Fruit fly (Drosophila melanogaster) whole organism, embryonic: ENCODE measurements around the gene roq.
A peak's percentile ranks its signal among the peaks of the same experiment; 100 is the strongest.

Source experiments
- Adf1 ChIP-seq: fragments of 200-800 bp; sonication (Bioruptor generic); IDR thresholded peaks from 2 replicates; pipeline ENCODE4 v1.3.6; 2022; ENCODE audit warnings: missing biosample characterization, missing genetic modification characterization
- Atf6 ChIP-seq: fragments of 200-800 bp; sonication (Bioruptor generic); IDR thresholded peaks from 2 replicates; pipeline ENCODE4 v1.3.6; 2022; ENCODE audit warnings: missing biosample characterization, missing genetic modification characterization
- CG10209 ChIP-seq: fragments of 200-800 bp; sonication (Bioruptor generic); optimal IDR thresholded peaks from 3 replicates; lab custom pipeline; 2017; ENCODE audit warnings: missing biosample characterization, mild to moderate bottlenecking, missing genetic modification characterization, missing genetic modification reagents
- CG10267 ChIP-seq: fragments of 200-800 bp; sonication (Bioruptor generic); optimal IDR thresholded peaks from 2 replicates; lab custom pipeline; 2018; ENCODE audit warnings: missing biosample characterization, mild to moderate bottlenecking, missing genetic modification characterization, moderate library complexity
- CG11093 ChIP-seq: fragments of 200-800 bp; sonication (Bioruptor generic); IDR thresholded peaks from 3 replicates; pipeline ENCODE4 v1.3.6; 2022; ENCODE audit warnings: missing biosample characterization, missing genetic modification characterization
- CG11247 ChIP-seq: fragments of 200-800 bp; sonication (Bioruptor generic); IDR thresholded peaks from 2 replicates; pipeline ENCODE4 v1.3.6; 2022; ENCODE audit warnings: missing biosample characterization, missing genetic modification characterization
- CG17186 ChIP-seq: fragments of 200-800 bp; sonication (Bioruptor generic); optimal IDR thresholded peaks from 3 replicates; lab custom pipeline; 2017; ENCODE audit warnings: missing biosample characterization, missing genetic modification reagents, missing genetic modification characterization
- CG17829 ChIP-seq: fragments of 200-800 bp; optimal IDR thresholded peaks from 2 replicates; lab custom pipeline; 2019; ENCODE audit warnings: missing biosample characterization, mild to moderate bottlenecking, missing genetic modification characterization, moderate library complexity
- CG17912 ChIP-seq: fragments of 200-800 bp; sonication (Bioruptor generic); optimal IDR thresholded peaks from 2 replicates; lab custom pipeline; 2018; ENCODE audit warnings: missing biosample characterization, mild to moderate bottlenecking, missing genetic modification characterization
- CG1792 ChIP-seq: fragments of 200-800 bp; sonication (Bioruptor generic); optimal IDR thresholded peaks from 2 replicates; lab custom pipeline; 2016; ENCODE audit warnings: missing biosample characterization, missing genetic modification characterization
- CG18476 ChIP-seq: fragments of 200-800 bp; sonication (Bioruptor generic); optimal IDR thresholded peaks from 2 replicates; lab custom pipeline; 2016; ENCODE audit warnings: missing biosample characterization, mild to moderate bottlenecking, missing genetic modification characterization
- CG2889 ChIP-seq: fragments of 200-800 bp; sonication (Bioruptor generic); IDR thresholded peaks from 3 replicates; pipeline ENCODE4 v1.3.6; 2022; ENCODE audit warnings: missing biosample characterization, missing genetic modification characterization
- CG3065 ChIP-seq: fragments of 200-800 bp; sonication (Bioruptor generic); optimal IDR thresholded peaks from 2 replicates; lab custom pipeline; 2016; ENCODE audit warnings: missing biosample characterization, missing genetic modification characterization
- CG32772 ChIP-seq: fragments of 200-800 bp; sonication (Bioruptor generic); IDR thresholded peaks from 2 replicates; pipeline ENCODE4 v1.3.6; 2022; ENCODE audit warnings: missing biosample characterization, missing genetic modification characterization
- CG3407 ChIP-seq: fragments of 200-800 bp; sonication (Bioruptor generic); optimal IDR thresholded peaks from 2 replicates; lab custom pipeline; 2018; ENCODE audit warnings: missing biosample characterization, mild to moderate bottlenecking, missing genetic modification characterization
- CG34422 ChIP-seq: fragments of 200-800 bp; sonication (Bioruptor generic); IDR thresholded peaks from 3 replicates; pipeline ENCODE4 v1.3.6; 2022; ENCODE audit warnings: missing biosample characterization, missing genetic modification characterization
- CG4282 ChIP-seq: fragments of 200-800 bp; sonication (Bioruptor generic); optimal IDR thresholded peaks from 2 replicates; lab custom pipeline; 2016; ENCODE audit warnings: missing biosample characterization, missing genetic modification characterization
- CG7372 ChIP-seq: fragments of 200-800 bp; sonication (Bioruptor generic); IDR thresholded peaks from 2 replicates; pipeline ENCODE4 v1.3.6; 2022; ENCODE audit warnings: missing biosample characterization, missing genetic modification characterization
- CG8388 ChIP-seq: fragments of 200-800 bp; sonication (Bioruptor generic); optimal IDR thresholded peaks from 2 replicates; lab custom pipeline; 2019; ENCODE audit warnings: missing biosample characterization, mild to moderate bottlenecking, missing genetic modification characterization, moderate library complexity
- CG8924 ChIP-seq: fragments of 200-800 bp; optimal IDR thresholded peaks from 3 replicates; lab custom pipeline; 2019; ENCODE audit warnings: missing biosample characterization, mild to moderate bottlenecking, missing genetic modification characterization, moderate library complexity
- Dll ChIP-seq: fragments of 200-800 bp; sonication (Bioruptor generic); IDR thresholded peaks from 4 replicates; pipeline ENCODE4 v1.3.6; 2022; ENCODE audit warnings: missing biosample characterization, missing genetic modification characterization; ENCODE audit not compliant: partially characterized antibody
- Doc3 ChIP-seq: fragments of 200-800 bp; sonication (Bioruptor generic); IDR thresholded peaks from 3 replicates; pipeline ENCODE4 v1.3.6; 2022; ENCODE audit warnings: missing biosample characterization, missing genetic modification characterization; ENCODE audit not compliant: partially characterized antibody
- Dp ChIP-seq: fragments of 200-800 bp; sonication (Bioruptor generic); optimal IDR thresholded peaks from 2 replicates; lab custom pipeline; 2018; ENCODE audit warnings: missing biosample characterization, mild to moderate bottlenecking, missing genetic modification characterization, moderate library complexity
- Drgx ChIP-seq: fragments of 200-800 bp; sonication (Bioruptor generic); IDR thresholded peaks from 2 replicates; pipeline ENCODE4 v1.3.6; 2022; ENCODE audit warnings: missing biosample characterization, missing genetic modification characterization
- HLH3B ChIP-seq: fragments of 200-800 bp; sonication (Bioruptor generic); IDR thresholded peaks from 2 replicates; pipeline ENCODE4 v1.3.6; 2022; ENCODE audit warnings: missing biosample characterization, missing genetic modification characterization
- HmgZ ChIP-seq: fragments of 200-800 bp; sonication (Bioruptor generic); optimal IDR thresholded peaks from 2 replicates; lab custom pipeline; 2018; ENCODE audit warnings: missing biosample characterization, mild to moderate bottlenecking, missing genetic modification characterization
- Lpt ChIP-seq: fragments of >200 bp; optimal IDR thresholded peaks from 2 replicates; lab custom pipeline; 2018; ENCODE audit warnings: missing biosample characterization, missing genetic modification characterization
- NK7.1 ChIP-seq: fragments of 200-800 bp; sonication (Bioruptor generic); optimal IDR thresholded peaks from 3 replicates; lab custom pipeline; 2016; ENCODE audit warnings: missing biosample characterization, missing genetic modification characterization
- Rx ChIP-seq: fragments of 200-800 bp; sonication (Bioruptor generic); IDR thresholded peaks from 2 replicates; pipeline ENCODE4 v1.3.6; 2022; ENCODE audit warnings: missing biosample characterization, missing genetic modification characterization
- abd-A ChIP-seq: fragments of 200-800 bp; sonication (Bioruptor generic); optimal IDR thresholded peaks from 3 replicates; lab custom pipeline; 2019; ENCODE audit warnings: missing biosample characterization, mild to moderate bottlenecking, missing genetic modification characterization, moderate library complexity
- ac ChIP-seq: fragments of 200-800 bp; sonication (Bioruptor generic); optimal IDR thresholded peaks from 3 replicates; lab custom pipeline; 2017; ENCODE audit warnings: missing biosample characterization, mild to moderate bottlenecking, missing genetic modification characterization
- ara ChIP-seq: fragments of 200-800 bp; sonication (Bioruptor generic); IDR thresholded peaks from 2 replicates; pipeline ENCODE4 v1.3.6; 2022; ENCODE audit warnings: missing biosample characterization, missing genetic modification characterization
- bcd ChIP-seq: fragments of 200-800 bp; sonication (Bioruptor generic); optimal IDR thresholded peaks from 2 replicates; lab custom pipeline; 2017; ENCODE audit warnings: missing biosample characterization, mild to moderate bottlenecking, missing genetic modification characterization
- cg ChIP-seq: fragments of 200-800 bp; sonication (Bioruptor generic); optimal IDR thresholded peaks from 3 replicates; lab custom pipeline; 2019; ENCODE audit warnings: missing biosample characterization, mild to moderate bottlenecking, missing genetic modification characterization, moderate library complexity
- chif ChIP-seq, 2 experiments: fragments of 200-800 bp; sonication (Bioruptor generic); optimal IDR thresholded peaks; 3 replicates each; lab custom pipeline; 2016; ENCODE audit warnings: missing biosample characterization in 2 of 2, missing genetic modification characterization in 2 of 2
- chinmo ChIP-seq: fragments of 200-800 bp; sonication (Bioruptor generic); IDR thresholded peaks from 4 replicates; pipeline ENCODE4 v1.3.6; 2022; ENCODE audit warnings: missing biosample characterization, missing genetic modification characterization; ENCODE audit not compliant: partially characterized antibody
- ci ChIP-seq: fragments of 200-800 bp; sonication (Bioruptor generic); IDR thresholded peaks from 3 replicates; pipeline ENCODE4 v1.3.6; 2022; ENCODE audit warnings: missing biosample characterization, missing genetic modification characterization
- en ChIP-seq: fragments of 200-800 bp; sonication (Bioruptor generic); optimal IDR thresholded peaks from 2 replicates; lab custom pipeline; 2016; ENCODE audit warnings: missing biosample characterization, missing genetic modification characterization
- gem ChIP-seq: fragments of 200-800 bp; sonication (Bioruptor generic); optimal IDR thresholded peaks from 2 replicates; lab custom pipeline; 2019; ENCODE audit warnings: missing biosample characterization, mild to moderate bottlenecking, missing genetic modification characterization, moderate library complexity
- grau ChIP-seq: fragments of 200-800 bp; optimal IDR thresholded peaks from 3 replicates; lab custom pipeline; 2019; ENCODE audit warnings: missing biosample characterization, mild to moderate bottlenecking, missing genetic modification characterization, moderate library complexity
- hbn ChIP-seq: fragments of 200-800 bp; sonication (Bioruptor generic); IDR thresholded peaks from 2 replicates; pipeline ENCODE4 v1.3.6; 2022; ENCODE audit warnings: missing biosample characterization, missing genetic modification characterization; ENCODE audit not compliant: partially characterized antibody
- kni ChIP-seq: fragments of 200-800 bp; sonication (Bioruptor generic); optimal IDR thresholded peaks from 3 replicates; lab custom pipeline; 2017; ENCODE audit warnings: mild to moderate bottlenecking, missing biosample characterization, missing genetic modification reagents, missing genetic modification characterization
- peb ChIP-seq: fragments of 200-800 bp; sonication (Bioruptor generic); IDR thresholded peaks from 2 replicates; pipeline ENCODE4 v1.3.6; 2022; ENCODE audit warnings: missing biosample characterization, missing genetic modification characterization
- rib ChIP-seq: fragments of 200-800 bp; sonication (Bioruptor generic); IDR thresholded peaks from 2 replicates; pipeline ENCODE4 v1.3.6; 2022; ENCODE audit warnings: missing biosample characterization, missing genetic modification characterization
- scrt ChIP-seq: fragments of 200-800 bp; sonication (Bioruptor generic); optimal IDR thresholded peaks from 2 replicates; lab custom pipeline; 2018; ENCODE audit warnings: missing biosample characterization, mild to moderate bottlenecking, missing genetic modification characterization, moderate library complexity
- seq ChIP-seq: fragments of 200-800 bp; sonication (Bioruptor generic); IDR thresholded peaks from 2 replicates; pipeline ENCODE4 v1.3.6; 2022; ENCODE audit warnings: missing biosample characterization, missing genetic modification characterization
- ssp ChIP-seq: fragments of 200-800 bp; sonication (Bioruptor generic); IDR thresholded peaks from 2 replicates; pipeline ENCODE4 v1.3.6; 2022; ENCODE audit warnings: missing biosample characterization, missing genetic modification characterization
- tna ChIP-seq: fragments of 200-800 bp; sonication (Bioruptor generic); IDR thresholded peaks from 2 replicates; pipeline ENCODE4 v1.3.6; 2022; ENCODE audit warnings: missing biosample characterization, missing genetic modification characterization; ENCODE audit not compliant: partially characterized antibody
- twi ChIP-seq: fragments of 200-800 bp; optimal IDR thresholded peaks from 2 replicates; lab custom pipeline; 2019; ENCODE audit warnings: missing biosample characterization, mild to moderate bottlenecking, missing genetic modification characterization, moderate library complexity

roq gene

DNA sequence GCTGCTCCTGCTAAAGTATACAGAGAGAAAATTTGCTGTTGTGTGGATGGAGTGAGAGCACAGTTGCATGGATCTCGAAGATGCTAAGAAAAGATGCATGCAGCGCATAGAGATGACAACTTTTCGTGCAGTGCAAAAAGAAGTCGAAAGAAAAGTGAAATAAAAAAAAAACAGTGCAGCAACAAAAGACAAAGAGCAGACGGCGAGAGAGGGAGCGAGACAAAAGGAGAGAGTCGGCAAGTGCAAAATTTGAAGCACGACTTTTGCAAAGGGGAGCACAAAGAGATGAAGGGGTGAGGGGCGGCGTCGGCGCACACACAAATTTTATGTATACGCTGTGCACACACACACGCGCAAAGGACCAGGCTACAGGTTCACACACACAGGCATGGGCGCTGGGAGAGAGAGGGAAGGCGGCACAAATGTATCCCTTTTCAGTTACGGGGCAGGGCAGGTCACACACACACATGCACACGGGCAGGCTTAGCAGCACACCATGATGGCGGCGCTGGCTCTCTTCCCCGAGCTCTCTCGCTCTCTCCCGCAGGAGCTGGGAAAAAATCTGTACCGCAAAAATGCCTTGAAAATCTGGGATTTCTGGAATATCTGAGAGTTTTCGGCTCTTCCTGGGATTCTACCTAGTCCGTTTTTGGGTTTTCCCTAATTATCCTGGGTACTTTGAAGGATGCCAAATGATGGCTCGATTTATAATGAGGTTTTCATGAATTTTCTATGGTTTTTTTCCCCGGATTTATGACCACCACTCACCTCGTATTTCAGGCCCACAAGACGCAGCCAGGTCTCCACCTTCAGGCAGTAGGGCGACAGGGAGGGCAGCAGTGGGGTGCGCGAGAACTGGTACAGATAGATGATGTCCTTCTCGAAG, 32.1 kb upstream of the roq start (continued):
- TF ChIP-seq gem (tag; lab: Kevin White, UChicago) (no peak), CG11247 (no peak), HmgZ (tag; lab: Kevin White, UChicago) (no peak), Adf1 (GFP tag; lab: Robert Waterston, UW) (peak; percentile 32; the same call in 1 of the 2 replicates), twi (tag; lab: Kevin White, UChicago) (peak; percentile 66), ssp (GFP tag; lab: Robert Waterston, UW) (no peak), peb (GFP tag; lab: Robert Waterston, UW) (no peak), Dll (GFP tag; lab: Robert Waterston, UW) (no peak), en (GFP tag; lab: Kevin White, UChicago) (no peak), CG34422 (GFP tag; lab: Robert Waterston, UW) (peak; percentile 29; the same call in 1 of the 3 replicates), NK7.1 (no peak), chinmo (GFP tag; lab: Robert Waterston, UW) (peak; percentile 57; the same call in 1 of the 4 replicates), kni (GFP tag; lab: Kevin White, UChicago) (peak; percentile 53), abd-A (no peak), CG8388 (no peak), CG3065 (no peak), seq (no peak), Atf6 (GFP tag; lab: Robert Waterston, UW) (no peak), HLH3B (GFP tag; lab: Robert Waterston, UW) (no peak), grau (tag; lab: Kevin White, UChicago) (no peak), CG32772 (no peak), CG3407 (no peak), ara (GFP tag; lab: Robert Waterston, UW) (no peak), cg (GFP tag; lab: Kevin White, UChicago) (peak; percentile 87), tna (GFP tag; lab: Robert Waterston, UW) (no peak), CG10209 (GFP tag; lab: Kevin White, UChicago) (no peak), Drgx (GFP tag; lab: Robert Waterston, UW) (peak; percentile 82), hbn (GFP tag; lab: Robert Waterston, UW) (no peak), CG10267 (tag; lab: Kevin White, UChicago) (no peak), ci (GFP tag; lab: Robert Waterston, UW) (0 out of 3 replicates have a peak, but pooled peaks have one; percentile 5), Rx (GFP tag; lab: Robert Waterston, UW) (no peak), CG4282 (GFP tag; lab: Kevin White, UChicago) (no peak), scrt (GFP tag; lab: Kevin White, UChicago) (peak; percentile 63), ac (GFP tag; lab: Kevin White, UChicago) (no peak), bcd (GFP tag; lab: Kevin White, UChicago) (no peak), CG17829 (tag; lab: Kevin White, UChicago) (no peak), CG11093 (GFP tag; lab: Robert Waterston, UW) (no peak), rib (peak; percentile 61; the same call in 1 of the 2 replicates), Doc3 (GFP tag; lab: Robert Waterston, UW) (no peak), CG17186 (GFP tag; lab: Kevin White, UChicago) (no peak), CG8924 (tag; lab: Kevin White, UChicago) (no peak), Dp (GFP tag; lab: Kevin White, UChicago) (no peak), CG2889 (GFP tag; lab: Robert Waterston, UW) (no peak), CG17912 (GFP tag; lab: Kevin White, UChicago) (no peak), chif (GFP tag; optimal IDR thresholded peaks at IDR 0.05; lab: Kevin White, UChicago) (no peak), CG7372 (GFP tag; lab: Robert Waterston, UW) (no peak), Lpt (GFP tag; lab: Kevin White, UChicago) (no peak), CG1792 (GFP tag; lab: Kevin White, UChicago) (no peak), CG18476 (GFP tag; lab: Kevin White, UChicago) (no peak)
